Worm (Caenorhabditis elegans) whole organism, late embryonic: ENCODE measurements around the gene lgc-17.

Experiments used
- C08G9.2 ChIP-seq: sonication (generic microtip); optimal IDR thresholded peaks from 2 replicates; lab custom pipeline; 2016; ENCODE audit warnings: mild to moderate bottlenecking, missing genetic modification characterization, moderate library complexity, missing compliant biosample characterization
- C38D4.7 ChIP-seq: fragments of 200-800 bp; sonication (Bioruptor generic); optimal IDR thresholded peaks from 2 replicates; lab custom pipeline; 2018; ENCODE audit warnings: mild to moderate bottlenecking, missing genetic modification characterization, moderate library complexity, missing compliant biosample characterization
- F13H6.1 ChIP-seq: sonication (generic microtip); optimal IDR thresholded peaks from 2 replicates; lab custom pipeline; 2016; ENCODE audit warnings: missing genetic modification characterization, missing compliant biosample characterization
- K09A11.1 ChIP-seq: sonication (generic microtip); optimal IDR thresholded peaks from 2 replicates; lab custom pipeline; 2017; ENCODE audit warnings: antibody characterized with exemption, mild to moderate bottlenecking, missing genetic modification characterization, missing compliant biosample characterization; ENCODE audit not compliant: insufficient read depth
- T23F11.4 ChIP-seq: fragments of 200-800 bp; sonication (Bioruptor generic); optimal IDR thresholded peaks from 2 replicates; lab custom pipeline; 2018; ENCODE audit warnings: mild to moderate bottlenecking, missing genetic modification characterization, missing compliant biosample characterization
- ahr-1 ChIP-seq: sonication (generic microtip); optimal IDR thresholded peaks from 2 replicates; lab custom pipeline; 2016; ENCODE audit warnings: missing genetic modification characterization, missing compliant biosample characterization
- ama-1 ChIP-seq: fragments of 150-350 bp; optimal IDR thresholded peaks from 2 replicates; lab custom pipeline; 2014
- ceh-14 ChIP-seq: sonication (generic microtip); optimal IDR thresholded peaks from 2 replicates; lab custom pipeline; 2016; ENCODE audit warnings: missing genotype, missing genetic modification characterization, missing compliant biosample characterization
- ceh-18 ChIP-seq: sonication (generic microtip); optimal IDR thresholded peaks from 2 replicates; lab custom pipeline; 2016; ENCODE audit warnings: missing genetic modification characterization, missing compliant biosample characterization
- ceh-19 ChIP-seq: fragments of 200-800 bp; sonication (Bioruptor generic); optimal IDR thresholded peaks from 2 replicates; lab custom pipeline; 2018; ENCODE audit warnings: mild to moderate bottlenecking, missing genetic modification characterization, missing compliant biosample characterization
- ceh-22 ChIP-seq: sonication (generic microtip); optimal IDR thresholded peaks from 2 replicates; lab custom pipeline; 2017; ENCODE audit warnings: missing biosample characterization, missing genetic modification characterization
- ceh-30 ChIP-seq: fragments of 150-350 bp; optimal IDR thresholded peaks from 2 replicates; lab custom pipeline; 2014; ENCODE audit warnings: missing biosample characterization, missing genetic modification characterization
- ceh-31 ChIP-seq: sonication (generic microtip); optimal IDR thresholded peaks from 2 replicates; lab custom pipeline; 2016; ENCODE audit warnings: missing genetic modification characterization, missing compliant biosample characterization
- ceh-34 ChIP-seq: sonication (generic microtip); optimal IDR thresholded peaks from 2 replicates; lab custom pipeline; 2016; ENCODE audit warnings: mild to moderate bottlenecking, missing genetic modification characterization, missing compliant biosample characterization
- ceh-48 ChIP-seq: sonication (generic microtip); optimal IDR thresholded peaks from 2 replicates; lab custom pipeline; 2016; ENCODE audit warnings: missing genetic modification characterization, inconsistent platforms, missing compliant biosample characterization
- ceh-6 ChIP-seq: fragments of 200-800 bp; sonication (Bioruptor generic); optimal IDR thresholded peaks from 2 replicates; lab custom pipeline; 2018; ENCODE audit warnings: mild to moderate bottlenecking, missing genetic modification characterization, missing compliant biosample characterization
- ceh-9 ChIP-seq: sonication (generic microtip); optimal IDR thresholded peaks from 2 replicates; lab custom pipeline; 2016; ENCODE audit warnings: mild to moderate bottlenecking, missing genetic modification characterization, inconsistent platforms, missing compliant biosample characterization
- dmd-4 ChIP-seq: sonication (generic microtip); optimal IDR thresholded peaks from 2 replicates; lab custom pipeline; 2016; ENCODE audit warnings: borderline replicate concordance, missing genetic modification characterization, missing compliant biosample characterization
- dve-1 ChIP-seq: sonication (generic microtip); optimal IDR thresholded peaks from 2 replicates; lab custom pipeline; 2017; ENCODE audit warnings: antibody characterized with exemption, mild to moderate bottlenecking, missing genetic modification characterization, missing compliant biosample characterization
- fkh-10 ChIP-seq: fragments of 150-350 bp; optimal IDR thresholded peaks from 2 replicates; lab custom pipeline; 2014; ENCODE audit warnings: missing biosample characterization, missing genetic modification reagents, missing genetic modification characterization
- fkh-6 ChIP-seq: sonication (generic microtip); optimal IDR thresholded peaks from 2 replicates; lab custom pipeline; 2016; ENCODE audit warnings: missing genetic modification characterization, missing compliant biosample characterization
- hlh-13 ChIP-seq: fragments of 200-800 bp; sonication (Bioruptor generic); optimal IDR thresholded peaks from 2 replicates; lab custom pipeline; 2018; ENCODE audit warnings: mild to moderate bottlenecking, missing genetic modification characterization, missing compliant biosample characterization
- hlh-15 ChIP-seq: sonication (generic microtip); optimal IDR thresholded peaks from 2 replicates; lab custom pipeline; 2016; ENCODE audit warnings: missing genetic modification characterization, missing compliant biosample characterization
- hlh-30 ChIP-seq: sonication (generic microtip); optimal IDR thresholded peaks from 2 replicates; lab custom pipeline; 2017; ENCODE audit warnings: antibody characterized with exemption, missing genetic modification characterization, missing compliant biosample characterization; ENCODE audit not compliant: insufficient read depth
- hlh-6 ChIP-seq: sonication (generic microtip); optimal IDR thresholded peaks from 2 replicates; lab custom pipeline; 2016; ENCODE audit warnings: missing genotype, missing genetic modification characterization, missing compliant biosample characterization
- lim-6 ChIP-seq: sonication (generic microtip); optimal IDR thresholded peaks from 2 replicates; lab custom pipeline; 2016; ENCODE audit warnings: missing genetic modification characterization, missing compliant biosample characterization
- lin-11 ChIP-seq: fragments of 200-800 bp; sonication (Bioruptor generic); optimal IDR thresholded peaks from 2 replicates; lab custom pipeline; 2018; ENCODE audit warnings: mild to moderate bottlenecking, missing genetic modification characterization, missing compliant biosample characterization
- madf-2 ChIP-seq: sonication (generic microtip); optimal IDR thresholded peaks from 2 replicates; lab custom pipeline; 2017; ENCODE audit warnings: missing genetic modification characterization, missing compliant biosample characterization
- mec-3 ChIP-seq: sonication (generic microtip); optimal IDR thresholded peaks from 2 replicates; lab custom pipeline; 2016; ENCODE audit warnings: borderline replicate concordance, missing genetic modification characterization, missing compliant biosample characterization
- nhr-11 ChIP-seq: fragments of 150-350 bp; optimal IDR thresholded peaks from 2 replicates; lab custom pipeline; 2014; ENCODE audit warnings: missing biosample characterization, missing genetic modification characterization
- npax-4 ChIP-seq: sonication (generic microtip); optimal IDR thresholded peaks from 2 replicates; lab custom pipeline; 2016; ENCODE audit warnings: missing genetic modification characterization, missing compliant biosample characterization
- odd-2 ChIP-seq: sonication (generic microtip); optimal IDR thresholded peaks from 2 replicates; lab custom pipeline; 2017; ENCODE audit warnings: antibody characterized with exemption, mild to moderate bottlenecking, missing genetic modification characterization, missing compliant biosample characterization
- pag-3 ChIP-seq: sonication (generic microtip); optimal IDR thresholded peaks from 2 replicates; lab custom pipeline; 2016; ENCODE audit warnings: missing compliant biosample characterization, missing genetic modification characterization, borderline replicate concordance
- pha-2 ChIP-seq: sonication (generic microtip); optimal IDR thresholded peaks from 2 replicates; lab custom pipeline; 2017; ENCODE audit warnings: mild to moderate bottlenecking, missing genetic modification characterization, missing compliant biosample characterization
- pqm-1 ChIP-seq: sonication (generic microtip); optimal IDR thresholded peaks from 2 replicates; lab custom pipeline; 2016; ENCODE audit warnings: missing genetic modification characterization, missing compliant biosample characterization
- pros-1 ChIP-seq: fragments of 150-350 bp; optimal IDR thresholded peaks from 2 replicates; lab custom pipeline; 2014; ENCODE audit warnings: missing biosample characterization, missing genetic modification reagents, missing genetic modification characterization
- rnt-1 ChIP-seq: sonication (generic microtip); optimal IDR thresholded peaks from 2 replicates; lab custom pipeline; 2016; ENCODE audit warnings: missing genetic modification characterization, missing compliant biosample characterization
- sox-2 ChIP-seq: fragments of 200-800 bp; sonication (Bioruptor generic); IDR thresholded peaks from 2 replicates; pipeline ENCODE4 v1.3.6; 2022; ENCODE audit warnings: missing genetic modification reagents, missing genetic modification characterization, missing compliant biosample characterization
- sox-4 ChIP-seq: sonication (generic microtip); optimal IDR thresholded peaks from 2 replicates; lab custom pipeline; 2017; ENCODE audit warnings: mild to moderate bottlenecking, missing genetic modification characterization, inconsistent platforms, missing compliant biosample characterization
- tbx-7 ChIP-seq: sonication (generic microtip); optimal IDR thresholded peaks from 2 replicates; lab custom pipeline; 2016; ENCODE audit warnings: missing genotype, missing genetic modification characterization, missing compliant biosample characterization
- ttx-3 ChIP-seq: sonication (generic microtip); optimal IDR thresholded peaks from 2 replicates; lab custom pipeline; 2016; ENCODE audit warnings: missing genetic modification reagents, missing genetic modification characterization, missing compliant biosample characterization
- unc-3 ChIP-seq, 2 experiments: fragments of 200-800 bp in 1 of 2; sonication (Bioruptor generic) in 1 of 2; sonication (generic microtip) in 1 of 2; conservative IDR thresholded peaks in 1 of 2; optimal IDR thresholded peaks in 1 of 2; 2 replicates each; pipeline versions ENCODE4 v1.3.6 to Lab custom; 2016 to 2022; ENCODE audit warnings: missing compliant biosample characterization in 2 of 2, missing genetic modification characterization in 2 of 2, missing genetic modification reagents in 1 of 2
- unc-55 ChIP-seq: sonication (generic microtip); optimal IDR thresholded peaks from 2 replicates; lab custom pipeline; 2017; ENCODE audit warnings: missing biosample characterization, missing genetic modification reagents, missing genetic modification characterization
- unc-86 ChIP-seq: sonication (generic microtip); optimal IDR thresholded peaks from 2 replicates; lab custom pipeline; 2016; ENCODE audit warnings: missing genetic modification characterization, missing compliant biosample characterization
- zip-5 ChIP-seq: sonication (generic microtip); optimal IDR thresholded peaks from 2 replicates; lab custom pipeline; 2016; ENCODE audit warnings: missing genetic modification characterization, missing compliant biosample characterization
- ztf-16 ChIP-seq: sonication (generic microtip); optimal IDR thresholded peaks from 2 replicates; lab custom pipeline; 2017; ENCODE audit warnings: missing genetic modification characterization, missing compliant biosample characterization

lgc-17 gene

ce11 chrX:12111213-12111612, 10.2 kb upstream of the lgc-17 start, which contains the start of gene lgc-14:
lgc-14 (plus strand) TSS chrX:12111513.
- TF ChIP-seq T23F11.4 (no peak), hlh-15 (tag; lab: Kevin White, UChicago) (no peak), madf-2 (no peak), ceh-14 (no peak), ahr-1 (tag; lab: Kevin White, UChicago) (no peak), pha-2 (tag; lab: Kevin White, UChicago) (no peak), fkh-6 (no peak), ceh-22 (tag; lab: Kevin White, UChicago) (no peak), fkh-10 (GFP tag; lab: Kevin White, UChicago) (no peak), hlh-13 (no peak), unc-55 (no peak), sox-2 (GFP tag; lab: Robert Waterston, UW) (no peak), hlh-6 (tag; lab: Kevin White, UChicago) (no peak), ceh-18 (tag; lab: Kevin White, UChicago) (no peak), K09A11.1 (tag; lab: Kevin White, UChicago) (no peak), dve-1 (no peak), ama-1 (lab: Kevin White, UChicago) (no peak), ceh-6 (no peak), mec-3 (tag; lab: Kevin White, UChicago) (no peak), hlh-30 (tag; lab: Kevin White, UChicago) (no peak)
- TF ChIP-seq, all 69 proteins: peak for 0

- TF ChIP-seq npax-4 (tag; lab: Kevin White, UChicago) (no peak), ceh-34 (no peak), odd-2 (tag; lab: Kevin White, UChicago) (no peak), ttx-3 (no peak), ceh-30 (tag; lab: Kevin White, UChicago) (no peak), unc-3 (GFP tag; conservative IDR thresholded peaks at IDR 0.05; lab: Robert Waterston, UW) (no peak), unc-3 (tag; optimal IDR thresholded peaks at IDR 0.05; lab: Kevin White, UChicago) (no peak), sox-4 (tag; lab: Kevin White, UChicago) (no peak), lim-6 (tag; lab: Kevin White, UChicago) (no peak), F13H6.1 (no peak), ceh-14 (no peak), C38D4.7 (no peak), rnt-1 (tag; lab: Kevin White, UChicago) (no peak), ceh-9 (tag; lab: Kevin White, UChicago) (no peak), ahr-1 (tag; lab: Kevin White, UChicago) (no peak), tbx-7 (tag; lab: Kevin White, UChicago) (no peak), fkh-10 (GFP tag; lab: Kevin White, UChicago) (no peak), C08G9.2 (tag; lab: Kevin White, UChicago) (no peak), lin-11 (tag; lab: Kevin White, UChicago) (no peak), unc-55 (no peak)
Measured at ce11 chrX:12114024-12114423, 7.4 kb upstream of the lgc-17 start, which contains the start of gene lgc-15. lgc-15 (plus strand) TSS chrX:12114324.

- no peak for TF ChIP-seq pqm-1 (tag; lab: Kevin White, UChicago)
Measured at ce11 chrX:12118340-12118739, 3.0 kb upstream of the lgc-17 start, which contains the start of gene lgc-16. lgc-16 (plus strand) TSS chrX:12118640.

ce11 chrX:12123152-12123551, 1.8 kb downstream of the lgc-17 start, which contains the start of gene T01H10.11:
T01H10.11 (plus strand) TSS chrX:12123452.
- TF ChIP-seq nhr-11 = no peak
- no peak for TF ChIP-seq dmd-4 (tag; lab: Kevin White, UChicago)
- no peak for TF ChIP-seq ztf-16 (tag; lab: Kevin White, UChicago)
- TF ChIP-seq ama-1 (lab: Kevin White, UChicago) = no peak
- TF ChIP-seq fkh-10 (GFP tag; lab: Kevin White, UChicago) = no peak
- TF ChIP-seq zip-5 = no peak
- TF ChIP-seq pag-3 (tag; lab: Kevin White, UChicago) = no peak
- no peak for TF ChIP-seq ceh-31 (tag; lab: Kevin White, UChicago)
- TF ChIP-seq unc-86 (tag; lab: Kevin White, UChicago) = no peak
- no peak for TF ChIP-seq ceh-48
- TF ChIP-seq hlh-13 = no peak
- no peak for TF ChIP-seq pros-1 (tag; lab: Kevin White, UChicago)
- no peak for TF ChIP-seq F13H6.1
- TF ChIP-seq ceh-19 = no peak
- TF ChIP-seq sox-4 (tag; lab: Kevin White, UChicago) = no peak
- TF ChIP-seq tbx-7 (tag; lab: Kevin White, UChicago) = no peak
